Worm (Caenorhabditis elegans) whole organism, L4 larva: ENCODE results near the gene mec-18.

Experiments used
- ceh-82 ChIP-seq: sonication (generic microtip); optimal IDR thresholded peaks from 2 replicates; lab custom pipeline; 2017; ENCODE audit warnings: missing biosample characterization, missing genetic modification characterization
- dmd-6 ChIP-seq: fragments of 200-800 bp; sonication (Bioruptor generic); IDR thresholded peaks from 2 replicates; pipeline ENCODE4 v1.3.6; 2022; ENCODE audit warnings: missing genetic modification reagents, missing genetic modification characterization, missing compliant biosample characterization
- hlh-30 ChIP-seq: sonication (generic microtip); optimal IDR thresholded peaks from 2 replicates; lab custom pipeline; 2017; ENCODE audit warnings: antibody characterized with exemption, mild to moderate bottlenecking, missing genetic modification characterization, missing compliant biosample characterization; ENCODE audit not compliant: insufficient read depth
- lin-13 ChIP-seq: fragments of 150-350 bp; optimal IDR thresholded peaks from 2 replicates; lab custom pipeline; 2014; ENCODE audit warnings: missing biosample characterization, missing genetic modification reagents, missing genetic modification characterization
- lin-38 ChIP-seq: fragments of 200-800 bp; sonication (Bioruptor generic); IDR thresholded peaks from 2 replicates; pipeline ENCODE4 v1.3.6; 2022; ENCODE audit warnings: missing genetic modification reagents, missing genetic modification characterization, missing compliant biosample characterization
- nhr-11 ChIP-seq: fragments of 150-350 bp; optimal IDR thresholded peaks from 2 replicates; lab custom pipeline; 2014; ENCODE audit warnings: missing biosample characterization, missing genetic modification characterization
- nhr-28 ChIP-seq: fragments of 150-350 bp; optimal IDR thresholded peaks from 2 replicates; lab custom pipeline; 2014; ENCODE audit warnings: missing biosample characterization, missing genetic modification characterization
- unc-130 ChIP-seq: sonication (generic microtip); optimal IDR thresholded peaks from 2 replicates; lab custom pipeline; 2016; ENCODE audit warnings: missing genetic modification reagents, missing genetic modification characterization, missing compliant biosample characterization

ce11 chrX:4248949-4249348 lies 25.1 kb downstream of the mec-18 start, which contains the start of gene hlh-13:
- TF ChIP-seq unc-130 (GFP tag; lab: Kevin White, UChicago) (no peak), hlh-30 (tag; lab: Kevin White, UChicago) (no peak), nhr-28 (no peak), lin-13 (GFP tag; lab: Kevin White, UChicago) (no peak), nhr-11 (tag; lab: Kevin White, UChicago) (no peak), ceh-82 (no peak), lin-38 (no peak), dmd-6 (no peak)
